Fruit fly (Drosophila melanogaster) whole organism, embryonic: Measurements from ENCODE around the gene CG5381.

Experiments
- CG14965 ChIP-seq: fragments of 200-800 bp; sonication (Bioruptor generic); optimal IDR thresholded peaks from 2 replicates; lab custom pipeline; 2016; ENCODE audit warnings: missing biosample characterization, missing genetic modification characterization, borderline replicate concordance
- CG15696 ChIP-seq: fragments of 200-800 bp; sonication (Bioruptor generic); optimal IDR thresholded peaks from 2 replicates; lab custom pipeline; 2019; ENCODE audit warnings: missing biosample characterization, mild to moderate bottlenecking, missing genetic modification characterization, moderate library complexity
- CG16779 ChIP-seq: fragments of 200-800 bp; sonication (Bioruptor generic); IDR thresholded peaks from 2 replicates; pipeline ENCODE4 v1.3.6; 2022; ENCODE audit warnings: missing biosample characterization, missing genetic modification characterization
- CG1832 ChIP-seq: fragments of 200-800 bp; sonication (Bioruptor generic); optimal IDR thresholded peaks from 2 replicates; lab custom pipeline; 2017; ENCODE audit warnings: missing biosample characterization, mild to moderate bottlenecking, missing genetic modification characterization, inconsistent platforms
- CG3838 ChIP-seq: fragments of 200-800 bp; sonication (Bioruptor generic); optimal IDR thresholded peaks from 3 replicates; lab custom pipeline; 2016; ENCODE audit warnings: missing biosample characterization, missing genetic modification characterization
- CG8388 ChIP-seq: fragments of 200-800 bp; sonication (Bioruptor generic); optimal IDR thresholded peaks from 2 replicates; lab custom pipeline; 2019; ENCODE audit warnings: missing biosample characterization, mild to moderate bottlenecking, missing genetic modification characterization, moderate library complexity
- CG8478 ChIP-seq: fragments of >200 bp; optimal IDR thresholded peaks from 2 replicates; lab custom pipeline; 2018
- D ChIP-seq, 2 experiments: fragments of 200-800 bp in 1 of 2; fragments of >200 bp in 1 of 2; sonication (Bioruptor generic) in 1 of 2; optimal IDR thresholded peaks; 2 replicates in 1 of 2; 3 replicates in 1 of 2; lab custom pipeline; 2017; ENCODE audit warnings: mild to moderate bottlenecking in 1 of 2, missing biosample characterization in 1 of 2, missing genetic modification characterization in 1 of 2, missing genetic modification reagents in 1 of 2
- Doc3 ChIP-seq: fragments of 200-800 bp; sonication (Bioruptor generic); IDR thresholded peaks from 3 replicates; pipeline ENCODE4 v1.3.6; 2022; ENCODE audit warnings: missing biosample characterization, missing genetic modification characterization; ENCODE audit not compliant: partially characterized antibody
- E2f2 ChIP-seq: fragments of 200-800 bp; sonication (Bioruptor generic); IDR thresholded peaks from 2 replicates; pipeline ENCODE4 v1.3.6; 2022; ENCODE audit warnings: missing biosample characterization, missing genetic modification characterization
- HLH3B ChIP-seq: fragments of 200-800 bp; sonication (Bioruptor generic); IDR thresholded peaks from 2 replicates; pipeline ENCODE4 v1.3.6; 2022; ENCODE audit warnings: missing biosample characterization, missing genetic modification characterization
- MESR4 ChIP-seq: fragments of 200-800 bp; sonication (Bioruptor generic); optimal IDR thresholded peaks from 2 replicates; lab custom pipeline; 2018; ENCODE audit warnings: missing biosample characterization, mild to moderate bottlenecking, missing genetic modification characterization, moderate library complexity
- Max ChIP-seq: fragments of 200-800 bp; sonication (Bioruptor generic); optimal IDR thresholded peaks from 2 replicates; lab custom pipeline; 2016; ENCODE audit warnings: missing biosample characterization, mild to moderate bottlenecking, missing genetic modification characterization
- Med ChIP-seq: fragments of 200-800 bp; sonication (Bioruptor generic); peaks from one replicate; lab custom pipeline; 2016; ENCODE audit warnings: missing biosample characterization, missing genetic modification characterization, mild to moderate bottlenecking, inconsistent platforms, moderate library complexity
- Mes4 ChIP-seq: fragments of 200-800 bp; sonication (Bioruptor generic); optimal IDR thresholded peaks from 2 replicates; lab custom pipeline; 2016; ENCODE audit warnings: missing biosample characterization, missing genetic modification characterization
- NC2β ChIP-seq: fragments of 200-800 bp; sonication (Bioruptor generic); optimal IDR thresholded peaks from 2 replicates; lab custom pipeline; 2016; ENCODE audit warnings: missing biosample characterization, missing genetic modification characterization
- Nf-YA ChIP-seq: fragments of 200-800 bp; sonication (Bioruptor generic); IDR thresholded peaks from 2 replicates; pipeline ENCODE4 v1.3.6; 2022; ENCODE audit warnings: missing biosample characterization, missing genetic modification characterization
- Sry-δ ChIP-seq: fragments of 200-800 bp; sonication (Bioruptor generic); optimal IDR thresholded peaks from 2 replicates; lab custom pipeline; 2016; ENCODE audit warnings: missing biosample characterization, missing genetic modification characterization
- Ssrp ChIP-seq: fragments of 200-800 bp; sonication (Bioruptor generic); optimal IDR thresholded peaks from 2 replicates; lab custom pipeline; 2018; ENCODE audit warnings: missing biosample characterization, mild to moderate bottlenecking, missing genetic modification characterization, moderate library complexity
- Vsx1 ChIP-seq: fragments of 200-800 bp; sonication (Bioruptor generic); optimal IDR thresholded peaks from 2 replicates; lab custom pipeline; 2017; ENCODE audit warnings: missing biosample characterization, mild to moderate bottlenecking, missing genetic modification characterization, missing genetic modification reagents
- YL-1 ChIP-seq: fragments of 200-800 bp; sonication (Bioruptor generic); optimal IDR thresholded peaks from 3 replicates; lab custom pipeline; 2017; ENCODE audit warnings: missing biosample characterization, mild to moderate bottlenecking, missing genetic modification characterization
- bsh ChIP-seq, 2 experiments: fragments of 200-800 bp; sonication (Bioruptor generic); optimal IDR thresholded peaks; 2 replicates each; lab custom pipeline; 2017 to 2018; ENCODE audit warnings: mild to moderate bottlenecking in 2 of 2, missing biosample characterization in 2 of 2, missing genetic modification characterization in 2 of 2, moderate library complexity in 1 of 2
- cas ChIP-seq: fragments of 200-800 bp; sonication (Bioruptor generic); IDR thresholded peaks from 2 replicates; pipeline ENCODE4 v1.3.6; 2022; ENCODE audit warnings: missing biosample characterization, missing genetic modification characterization
- cg ChIP-seq: fragments of 200-800 bp; sonication (Bioruptor generic); optimal IDR thresholded peaks from 3 replicates; lab custom pipeline; 2019; ENCODE audit warnings: missing biosample characterization, mild to moderate bottlenecking, missing genetic modification characterization, moderate library complexity
- ci ChIP-seq: fragments of 200-800 bp; sonication (Bioruptor generic); IDR thresholded peaks from 3 replicates; pipeline ENCODE4 v1.3.6; 2022; ENCODE audit warnings: missing biosample characterization, missing genetic modification characterization
- corto ChIP-seq: fragments of 200-800 bp; sonication (Bioruptor generic); optimal IDR thresholded peaks from 2 replicates; lab custom pipeline; 2016; ENCODE audit warnings: missing biosample characterization, mild to moderate bottlenecking, missing genetic modification characterization, moderate library complexity
- croc ChIP-seq: fragments of 200-800 bp; sonication (Bioruptor generic); conservative IDR thresholded peaks from 3 replicates; pipeline ENCODE4 v1.3.6; 2022; ENCODE audit warnings: missing biosample characterization, missing genetic modification characterization
- dan ChIP-seq: fragments of 200-800 bp; sonication (Bioruptor generic); IDR thresholded peaks from 2 replicates; pipeline ENCODE4 v1.3.6; 2022; ENCODE audit warnings: missing biosample characterization, missing genetic modification characterization
- dimm ChIP-seq: fragments of 200-800 bp; sonication (Bioruptor generic); IDR thresholded peaks from 2 replicates; pipeline ENCODE4 v1.3.6; 2022; ENCODE audit warnings: missing biosample characterization, missing genetic modification characterization
- ems ChIP-seq: fragments of 200-800 bp; sonication (Bioruptor generic); optimal IDR thresholded peaks from 3 replicates; lab custom pipeline; 2016; ENCODE audit warnings: missing biosample characterization, missing genetic modification characterization
- ham ChIP-seq: fragments of 200-800 bp; sonication (Bioruptor generic); IDR thresholded peaks from 2 replicates; pipeline ENCODE4 v1.3.6; 2022; ENCODE audit warnings: missing biosample characterization, missing genetic modification characterization
- hb ChIP-seq: fragments of 200-800 bp; sonication (Bioruptor generic); IDR thresholded peaks from 3 replicates; pipeline ENCODE4 v1.3.6; 2022; ENCODE audit warnings: missing biosample characterization, missing genetic modification characterization; ENCODE audit not compliant: partially characterized antibody
- hkb ChIP-seq, 2 experiments: fragments of 200-800 bp in 1 of 2; fragments of >200 bp in 1 of 2; sonication (Bioruptor generic) in 1 of 2; IDR thresholded peaks in 1 of 2; optimal IDR thresholded peaks in 1 of 2; 2 replicates each; pipeline versions ENCODE4 v1.3.6 to Lab custom; 2017 to 2022; ENCODE audit warnings: missing biosample characterization in 1 of 2, missing genetic modification characterization in 1 of 2
- insv ChIP-seq, 2 experiments: fragments of 200-800 bp; sonication (Bioruptor generic); optimal IDR thresholded peaks; 3 replicates each; lab custom pipeline; 2016 to 2018; ENCODE audit warnings: missing biosample characterization in 2 of 2, missing genetic modification characterization in 2 of 2
- jigr1 ChIP-seq: fragments of 200-800 bp; sonication (Bioruptor generic); IDR thresholded peaks from 3 replicates; pipeline ENCODE4 v1.3.6; 2022; ENCODE audit warnings: missing biosample characterization, missing genetic modification characterization
- luna ChIP-seq: fragments of 200-800 bp; sonication (Bioruptor generic); optimal IDR thresholded peaks from 2 replicates; lab custom pipeline; 2016; ENCODE audit warnings: missing biosample characterization, missing genetic modification characterization
- nerfin-1 ChIP-seq: fragments of 200-800 bp; sonication (Bioruptor generic); optimal IDR thresholded peaks from 3 replicates; lab custom pipeline; 2019; ENCODE audit warnings: missing biosample characterization, mild to moderate bottlenecking, missing genetic modification characterization, moderate library complexity
- ro ChIP-seq: fragments of 200-800 bp; sonication (Bioruptor generic); IDR thresholded peaks from 2 replicates; pipeline ENCODE4 v1.3.6; 2022; ENCODE audit warnings: missing biosample characterization, missing genetic modification characterization
- sens ChIP-seq: fragments of 200-800 bp; sonication (Bioruptor generic); peaks from one replicate; lab custom pipeline; 2016; ENCODE audit warnings: missing biosample characterization, missing genetic modification characterization
- slp2 ChIP-seq: fragments of 200-800 bp; sonication (Bioruptor generic); optimal IDR thresholded peaks from 2 replicates; lab custom pipeline; 2016; ENCODE audit warnings: missing biosample characterization, missing genetic modification characterization
- sr ChIP-seq: fragments of 200-800 bp; sonication (Bioruptor generic); IDR thresholded peaks from 3 replicates; pipeline ENCODE4 v1.3.6; 2022; ENCODE audit warnings: missing biosample characterization, missing genetic modification characterization
- ssp ChIP-seq: fragments of 200-800 bp; sonication (Bioruptor generic); IDR thresholded peaks from 2 replicates; pipeline ENCODE4 v1.3.6; 2022; ENCODE audit warnings: missing biosample characterization, missing genetic modification characterization
- stwl ChIP-seq: fragments of 200-800 bp; sonication (Bioruptor generic); optimal IDR thresholded peaks from 3 replicates; lab custom pipeline; 2018; ENCODE audit warnings: missing biosample characterization, mild to moderate bottlenecking, missing genetic modification characterization, moderate library complexity
- sug ChIP-seq: fragments of 200-800 bp; optimal IDR thresholded peaks from 2 replicates; lab custom pipeline; 2019; ENCODE audit warnings: missing biosample characterization, mild to moderate bottlenecking, missing genetic modification characterization, moderate library complexity
- trh ChIP-seq: fragments of 200-800 bp; sonication (Bioruptor generic); optimal IDR thresholded peaks from 2 replicates; lab custom pipeline; 2016; ENCODE audit warnings: missing biosample characterization, missing genetic modification characterization
- tx ChIP-seq: fragments of 200-800 bp; sonication (Bioruptor generic); optimal IDR thresholded peaks from 2 replicates; lab custom pipeline; 2016; ENCODE audit warnings: missing biosample characterization, missing genetic modification characterization
- unpg ChIP-seq: fragments of 200-800 bp; sonication (Bioruptor generic); optimal IDR thresholded peaks from 3 replicates; lab custom pipeline; 2018; ENCODE audit warnings: missing biosample characterization, mild to moderate bottlenecking, missing genetic modification characterization, moderate library complexity
- usp ChIP-seq: fragments of >200 bp; optimal IDR thresholded peaks from 2 replicates; lab custom pipeline; 2017; ENCODE audit warnings: missing biosample characterization, missing genetic modification characterization
- wdn ChIP-seq: fragments of 200-800 bp; sonication (Bioruptor generic); IDR thresholded peaks from 2 replicates; pipeline ENCODE4 v1.3.6; 2022; ENCODE audit warnings: missing biosample characterization, missing genetic modification characterization

The CG5381 gene

dm6 chr2L:10306518-10307260 lies 16.2 kb downstream of the CG5381 start, which contains the start of the genes CG5390 and CG4968 (continued):
- no peak for TF ChIP-seq slp2 (GFP tag; lab: Kevin White, UChicago)
- peak; percentile 38; the same call in 1 of the 2 replicates for TF ChIP-seq wdn
- peak; percentile 64 for TF ChIP-seq CG8388 (GFP tag; lab: Kevin White, UChicago)
- peak; percentile 87 for TF ChIP-seq Med (GFP tag; lab: Kevin White, UChicago)
- TF ChIP-seq CG8478 (lab: Kevin White, UChicago): no peak
- peak; percentile 79 for TF ChIP-seq corto (GFP tag; lab: Kevin White, UChicago)
- TF ChIP-seq ems: peak; percentile 3
- no peak for TF ChIP-seq insv (GFP tag; optimal IDR thresholded peaks at IDR 0.05; lab: Kevin White, UChicago)
- TF ChIP-seq sug (tag; lab: Kevin White, UChicago): peak; percentile 72
- no peak for TF ChIP-seq luna
- peak; percentile 47; the same call in 1 of the 2 replicates for TF ChIP-seq Nf-YA (GFP tag; lab: Robert Waterston, UW)
- TF ChIP-seq tx (GFP tag; lab: Kevin White, UChicago): no peak
- peak; percentile 45; the same call in 1 of the 2 replicates for TF ChIP-seq HLH3B
- TF ChIP-seq Vsx1 (GFP tag; lab: Kevin White, UChicago): peak; percentile 57
- no peak for TF ChIP-seq Doc3 (GFP tag; lab: Robert Waterston, UW)
- peak; percentile 85 for TF ChIP-seq YL-1 (GFP tag; lab: Kevin White, UChicago)
- TF ChIP-seq Mes4 (GFP tag; lab: Kevin White, UChicago): no peak
- no peak for TF ChIP-seq croc (GFP tag; lab: Robert Waterston, UW)
- peak; percentile 88 for TF ChIP-seq cg (GFP tag; lab: Kevin White, UChicago)
- no peak for TF ChIP-seq ham
- no peak for TF ChIP-seq dan
- TF ChIP-seq ro (GFP tag; lab: Robert Waterston, UW): no peak
- TF ChIP-seq NC2β (GFP tag; lab: Kevin White, UChicago): no peak
- no peak for TF ChIP-seq CG16779 (GFP tag; lab: Robert Waterston, UW)
- TF ChIP-seq sr: no peak
- TF ChIP-seq stwl: peak; percentile 87
- peak; percentile 81 for TF ChIP-seq sens (GFP tag; lab: Kevin White, UChicago)
- TF ChIP-seq usp (GFP tag; lab: Kevin White, UChicago): no peak
- TF ChIP-seq Max (GFP tag; lab: Kevin White, UChicago): peak; percentile 50
- TF ChIP-seq trh: no peak
- TF ChIP-seq hb (GFP tag; lab: Robert Waterston, UW): no peak
- no peak for TF ChIP-seq dimm
- peak; percentile 81 for TF ChIP-seq unpg (GFP tag; lab: Kevin White, UChicago)
- TF ChIP-seq CG14965: no peak
- peak in 1 of 2 experiments; percentile 74 for TF ChIP-seq bsh (GFP tag; optimal IDR thresholded peaks at IDR 0.05; lab: Kevin White, UChicago)
- TF ChIP-seq nerfin-1: peak; percentile 60
- peak; percentile 76 for TF ChIP-seq Sry-δ
- peak; percentile 49 for TF ChIP-seq Ssrp (tag; lab: Kevin White, UChicago)
- TF ChIP-seq ssp (GFP tag; lab: Robert Waterston, UW): 0 out of 2 replicates have a peak, but pooled peaks have one; percentile 17
- peak; percentile 70 for TF ChIP-seq E2f2 (GFP tag; lab: Robert Waterston, UW)
- peak; percentile 81; the same call in 2 of the 3 replicates for TF ChIP-seq ci (GFP tag; lab: Robert Waterston, UW)
- TF ChIP-seq CG15696: peak; percentile 32
- peak; percentile 59; the same call in 1 of the 2 replicates for TF ChIP-seq cas (GFP tag; lab: Robert Waterston, UW)
- no peak for TF ChIP-seq jigr1 (GFP tag; lab: Robert Waterston, UW)
- peak; percentile 81 for TF ChIP-seq MESR4 (GFP tag; lab: Kevin White, UChicago)
- TF ChIP-seq D (optimal IDR thresholded peaks at IDR 0.05; lab: Kevin White, UChicago): no peak
- peak; percentile 64 for TF ChIP-seq D (GFP tag; optimal IDR thresholded peaks at IDR 0.05; lab: Kevin White, UChicago)
- TF ChIP-seq CG3838 (GFP tag; lab: Kevin White, UChicago): no peak
- TF ChIP-seq hkb (optimal IDR thresholded peaks at IDR 0.05; lab: Kevin White, UChicago): no peak
- TF ChIP-seq hkb (GFP tag; IDR thresholded peaks at IDR 0.05; lab: Robert Waterston, UW): peak; percentile 65
- no peak for TF ChIP-seq CG1832 (GFP tag; lab: Kevin White, UChicago)
